Fruit fly (Drosophila melanogaster) whole organism, embryonic: Measurements from ENCODE around the gene CG7519.

Experiments
- CG11093 ChIP-seq: fragments of 200-800 bp; sonication (Bioruptor generic); IDR thresholded peaks from 3 replicates; pipeline ENCODE4 v1.3.6; 2022; ENCODE audit warnings: missing biosample characterization, missing genetic modification characterization
- CG12299 ChIP-seq: fragments of 200-800 bp; sonication (Bioruptor generic); optimal IDR thresholded peaks from 2 replicates; lab custom pipeline; 2018; ENCODE audit warnings: missing biosample characterization, mild to moderate bottlenecking, missing genetic modification characterization
- CG1602 ChIP-seq: fragments of 200-800 bp; sonication (Bioruptor generic); optimal IDR thresholded peaks from 3 replicates; lab custom pipeline; 2016; ENCODE audit warnings: missing biosample characterization, missing genetic modification characterization
- CG18599 ChIP-seq: fragments of 200-800 bp; sonication (Bioruptor generic); optimal IDR thresholded peaks from 3 replicates; lab custom pipeline; 2017; ENCODE audit warnings: missing biosample characterization, missing genetic modification characterization, mild to moderate bottlenecking, moderate library complexity, missing genetic modification reagents
- CG2889 ChIP-seq: fragments of 200-800 bp; sonication (Bioruptor generic); IDR thresholded peaks from 3 replicates; pipeline ENCODE4 v1.3.6; 2022; ENCODE audit warnings: missing biosample characterization, missing genetic modification characterization
- CG3065 ChIP-seq: fragments of 200-800 bp; sonication (Bioruptor generic); optimal IDR thresholded peaks from 2 replicates; lab custom pipeline; 2016; ENCODE audit warnings: missing biosample characterization, missing genetic modification characterization
- CG3163 ChIP-seq: fragments of 200-800 bp; sonication (Bioruptor generic); optimal IDR thresholded peaks from 3 replicates; lab custom pipeline; 2016; ENCODE audit warnings: missing biosample characterization, missing genetic modification characterization
- CG32532 ChIP-seq: fragments of 200-800 bp; sonication (Bioruptor generic); IDR thresholded peaks from 2 replicates; pipeline ENCODE4 v1.3.6; 2022; ENCODE audit warnings: missing biosample characterization, missing genetic modification characterization
- CG3281 ChIP-seq: fragments of 200-800 bp; sonication (Bioruptor generic); optimal IDR thresholded peaks from 3 replicates; lab custom pipeline; 2017; ENCODE audit warnings: missing biosample characterization, mild to moderate bottlenecking, missing genetic modification characterization
- CG3726 ChIP-seq: fragments of 200-800 bp; sonication (Bioruptor generic); IDR thresholded peaks from 3 replicates; pipeline ENCODE4, ENCODE4 v1.3.6; 2022; ENCODE audit warnings: missing biosample characterization, missing genetic modification characterization
- CG4730 ChIP-seq: fragments of 200-800 bp; sonication (Bioruptor generic); IDR thresholded peaks from 2 replicates; pipeline ENCODE4 v1.3.6; 2022; ENCODE audit warnings: missing biosample characterization, missing genetic modification characterization
- CG6175 ChIP-seq: fragments of 200-800 bp; sonication (Bioruptor generic); IDR thresholded peaks from 3 replicates; pipeline ENCODE4 v1.3.6; 2022; ENCODE audit warnings: missing biosample characterization, missing genetic modification characterization
- D19B ChIP-seq: fragments of 200-800 bp; sonication (Bioruptor generic); optimal IDR thresholded peaks from 2 replicates; lab custom pipeline; 2017; ENCODE audit warnings: missing biosample characterization, mild to moderate bottlenecking, missing genetic modification characterization
- Dip2 ChIP-seq: fragments of 200-800 bp; sonication (Bioruptor generic); IDR thresholded peaks from 2 replicates; pipeline ENCODE4 v1.3.6; 2022; ENCODE audit warnings: missing biosample characterization, missing genetic modification characterization
- Ets65A ChIP-seq: fragments of 200-800 bp; sonication (Bioruptor generic); peaks from one replicate; lab custom pipeline; 2016; ENCODE audit warnings: missing biosample characterization, missing genetic modification characterization
- Fer2 ChIP-seq: fragments of 200-800 bp; sonication (Bioruptor generic); optimal IDR thresholded peaks from 2 replicates; lab custom pipeline; 2018; ENCODE audit warnings: missing biosample characterization, mild to moderate bottlenecking, missing genetic modification characterization, moderate library complexity
- HLH54F ChIP-seq: fragments of 200-800 bp; sonication (Bioruptor generic); optimal IDR thresholded peaks from 3 replicates; lab custom pipeline; 2016; ENCODE audit warnings: missing biosample characterization, missing genetic modification characterization
- Hmr ChIP-seq: fragments of 200-800 bp; sonication (Bioruptor generic); optimal IDR thresholded peaks from 3 replicates; lab custom pipeline; 2017; ENCODE audit warnings: mild to moderate bottlenecking, missing biosample characterization, missing genetic modification reagents, missing genetic modification characterization
- Max ChIP-seq: fragments of 200-800 bp; sonication (Bioruptor generic); optimal IDR thresholded peaks from 2 replicates; lab custom pipeline; 2016; ENCODE audit warnings: missing biosample characterization, mild to moderate bottlenecking, missing genetic modification characterization
- Myb ChIP-seq: fragments of 200-800 bp; sonication (Bioruptor generic); optimal IDR thresholded peaks from 2 replicates; lab custom pipeline; 2016; ENCODE audit warnings: missing biosample characterization, missing genetic modification characterization
- Neu2 ChIP-seq: fragments of 200-800 bp; sonication (Bioruptor generic); optimal IDR thresholded peaks from 3 replicates; lab custom pipeline; 2016; ENCODE audit warnings: missing biosample characterization, missing genetic modification characterization, borderline replicate concordance
- Nf-YB ChIP-seq: fragments of 200-800 bp; sonication (Bioruptor generic); optimal IDR thresholded peaks from 3 replicates; lab custom pipeline; 2019; ENCODE audit warnings: missing biosample characterization, mild to moderate bottlenecking, missing genetic modification characterization, moderate library complexity
- Nf-YC ChIP-seq: fragments of 200-800 bp; optimal IDR thresholded peaks from 3 replicates; lab custom pipeline; 2019; ENCODE audit warnings: missing biosample characterization, mild to moderate bottlenecking, missing genetic modification characterization, moderate library complexity
- Oli ChIP-seq: fragments of 200-800 bp; sonication (Bioruptor generic); optimal IDR thresholded peaks from 2 replicates; lab custom pipeline; 2018; ENCODE audit warnings: missing biosample characterization, mild to moderate bottlenecking, missing genetic modification characterization, moderate library complexity
- Ssrp ChIP-seq: fragments of 200-800 bp; sonication (Bioruptor generic); optimal IDR thresholded peaks from 2 replicates; lab custom pipeline; 2018; ENCODE audit warnings: missing biosample characterization, mild to moderate bottlenecking, missing genetic modification characterization, moderate library complexity
- Usf ChIP-seq: fragments of 200-800 bp; sonication (Bioruptor generic); optimal IDR thresholded peaks from 2 replicates; lab custom pipeline; 2017; ENCODE audit warnings: missing genotype, missing biosample characterization, missing genetic modification characterization
- abd-A ChIP-seq: fragments of 200-800 bp; sonication (Bioruptor generic); optimal IDR thresholded peaks from 3 replicates; lab custom pipeline; 2019; ENCODE audit warnings: missing biosample characterization, mild to moderate bottlenecking, missing genetic modification characterization, moderate library complexity
- amos ChIP-seq: fragments of 200-800 bp; sonication (Bioruptor generic); IDR thresholded peaks from 2 replicates; pipeline ENCODE4 v1.3.6; 2022; ENCODE audit warnings: missing biosample characterization, missing genetic modification characterization; ENCODE audit not compliant: partially characterized antibody
- bcd ChIP-seq: fragments of 200-800 bp; sonication (Bioruptor generic); optimal IDR thresholded peaks from 2 replicates; lab custom pipeline; 2017; ENCODE audit warnings: missing biosample characterization, mild to moderate bottlenecking, missing genetic modification characterization
- br ChIP-seq: fragments of >200 bp; optimal IDR thresholded peaks from 2 replicates; lab custom pipeline; 2017
- btn ChIP-seq: fragments of 200-800 bp; sonication (Bioruptor generic); optimal IDR thresholded peaks from 2 replicates; lab custom pipeline; 2016; ENCODE audit warnings: missing biosample characterization, missing genetic modification characterization
- cad ChIP-seq: fragments of >200 bp; optimal IDR thresholded peaks from 2 replicates; lab custom pipeline; 2017; ENCODE audit warnings: missing biosample characterization, missing genetic modification characterization
- cg ChIP-seq: fragments of 200-800 bp; sonication (Bioruptor generic); optimal IDR thresholded peaks from 3 replicates; lab custom pipeline; 2019; ENCODE audit warnings: missing biosample characterization, mild to moderate bottlenecking, missing genetic modification characterization, moderate library complexity
- chm ChIP-seq: fragments of 200-800 bp; sonication (Bioruptor generic); IDR thresholded peaks from 2 replicates; pipeline ENCODE4 v1.3.6; 2022; ENCODE audit warnings: missing biosample characterization, missing genetic modification characterization
- dati ChIP-seq: fragments of 200-800 bp; sonication (Bioruptor generic); IDR thresholded peaks from 2 replicates; pipeline ENCODE4 v1.3.6; 2022; ENCODE audit warnings: missing biosample characterization, missing genetic modification characterization
- dmrt99B ChIP-seq: fragments of 200-800 bp; sonication (Bioruptor generic); optimal IDR thresholded peaks from 2 replicates; lab custom pipeline; 2018; ENCODE audit warnings: missing biosample characterization, mild to moderate bottlenecking, missing genetic modification characterization, moderate library complexity
- emc ChIP-seq: fragments of 200-800 bp; sonication (Bioruptor generic); optimal IDR thresholded peaks from 2 replicates; lab custom pipeline; 2016; ENCODE audit warnings: missing biosample characterization, missing genetic modification characterization
- ewg ChIP-seq: fragments of 200-800 bp; sonication (Bioruptor generic); optimal IDR thresholded peaks from 3 replicates; lab custom pipeline; 2017; ENCODE audit warnings: mild to moderate bottlenecking, missing biosample characterization, missing genetic modification reagents, missing genetic modification characterization
- fd102C ChIP-seq: fragments of 200-800 bp; sonication (Bioruptor generic); optimal IDR thresholded peaks from 2 replicates; lab custom pipeline; 2018; ENCODE audit warnings: missing biosample characterization, mild to moderate bottlenecking, missing genetic modification characterization, moderate library complexity
- fu2 ChIP-seq: fragments of 200-800 bp; sonication (Bioruptor generic); optimal IDR thresholded peaks from 2 replicates; lab custom pipeline; 2016; ENCODE audit warnings: missing biosample characterization, missing genetic modification characterization
- gro ChIP-seq: fragments of 200-800 bp; sonication (Bioruptor generic); optimal IDR thresholded peaks from 2 replicates; lab custom pipeline; 2016; ENCODE audit warnings: missing biosample characterization, missing genetic modification characterization
- kah ChIP-seq: fragments of 200-800 bp; sonication (Bioruptor generic); optimal IDR thresholded peaks from 2 replicates; lab custom pipeline; 2018; ENCODE audit warnings: missing biosample characterization, mild to moderate bottlenecking, missing genetic modification characterization
- kni ChIP-seq: fragments of 200-800 bp; sonication (Bioruptor generic); optimal IDR thresholded peaks from 3 replicates; lab custom pipeline; 2017; ENCODE audit warnings: mild to moderate bottlenecking, missing biosample characterization, missing genetic modification reagents, missing genetic modification characterization
- nau ChIP-seq: fragments of 200-800 bp; sonication (Bioruptor generic); optimal IDR thresholded peaks from 3 replicates; lab custom pipeline; 2017; ENCODE audit warnings: missing biosample characterization, mild to moderate bottlenecking, missing genetic modification characterization, missing genetic modification reagents
- oc ChIP-seq: fragments of 200-800 bp; sonication (Bioruptor generic); optimal IDR thresholded peaks from 2 replicates; lab custom pipeline; 2018; ENCODE audit warnings: missing biosample characterization, mild to moderate bottlenecking, missing genetic modification characterization, moderate library complexity
- pita ChIP-seq: fragments of 200-800 bp; sonication (Bioruptor generic); optimal IDR thresholded peaks from 2 replicates; lab custom pipeline; 2017; ENCODE audit warnings: missing biosample characterization, mild to moderate bottlenecking, missing genetic modification characterization
- salm ChIP-seq: fragments of 200-800 bp; sonication (Bioruptor generic); optimal IDR thresholded peaks from 2 replicates; lab custom pipeline; 2018; ENCODE audit warnings: missing biosample characterization, mild to moderate bottlenecking, missing genetic modification characterization
- sens-2 ChIP-seq: fragments of 200-800 bp; sonication (Bioruptor generic); IDR thresholded peaks from 2 replicates; pipeline ENCODE4 v1.3.6; 2022; ENCODE audit warnings: missing biosample characterization, missing genetic modification characterization
- slbo ChIP-seq: fragments of 200-800 bp; sonication (Bioruptor generic); IDR thresholded peaks from 2 replicates; pipeline ENCODE4 v1.3.6; 2022; ENCODE audit warnings: missing biosample characterization, missing genetic modification characterization
- sr ChIP-seq: fragments of 200-800 bp; sonication (Bioruptor generic); IDR thresholded peaks from 3 replicates; pipeline ENCODE4 v1.3.6; 2022; ENCODE audit warnings: missing biosample characterization, missing genetic modification characterization
- tll ChIP-seq, 2 experiments: fragments of 200-800 bp in 1 of 2; fragments of >200 bp in 1 of 2; sonication (Bioruptor generic) in 1 of 2; optimal IDR thresholded peaks; 2 replicates each; lab custom pipeline; 2017 to 2019; ENCODE audit warnings: missing biosample characterization in 2 of 2, missing genetic modification characterization in 2 of 2, mild to moderate bottlenecking in 1 of 2, moderate library complexity in 1 of 2
- zen2 ChIP-seq: fragments of 200-800 bp; sonication (Bioruptor generic); IDR thresholded peaks from 3 replicates; pipeline ENCODE4 v1.3.6; 2022; ENCODE audit warnings: missing biosample characterization, missing genetic modification characterization; ENCODE audit not compliant: partially characterized antibody

The CG7519 gene

dm6 chr3L:21445704-21446103 lies 47.2 kb upstream of the CG7519 start, which contains the start of gene Syx7 (continued):
- TF ChIP-seq Dip2 (GFP tag; lab: Robert Waterston, UW) = no peak
- TF ChIP-seq Myb (GFP tag; lab: Kevin White, UChicago) = peak; percentile 71
- no peak for TF ChIP-seq CG11093 (GFP tag; lab: Robert Waterston, UW)
- TF ChIP-seq cad (GFP tag; lab: Kevin White, UChicago) = no peak
- TF ChIP-seq Hmr (GFP tag; lab: Kevin White, UChicago) = no peak
- no peak for TF ChIP-seq CG18599 (GFP tag; lab: Kevin White, UChicago)
- TF ChIP-seq oc (tag; lab: Kevin White, UChicago) = no peak
- TF ChIP-seq salm (tag; lab: Kevin White, UChicago) = no peak
- peak; percentile 22 for TF ChIP-seq fu2 (GFP tag; lab: Kevin White, UChicago)
- TF ChIP-seq CG3065 (GFP tag; lab: Kevin White, UChicago) = no peak
- TF ChIP-seq tll (GFP tag; optimal IDR thresholded peaks at IDR 0.05; lab: Kevin White, UChicago) = no peak
- TF ChIP-seq amos (GFP tag; lab: Robert Waterston, UW) = peak; percentile 71
- no peak for TF ChIP-seq nau (GFP tag; lab: Kevin White, UChicago)
- no peak for TF ChIP-seq CG2889 (GFP tag; lab: Robert Waterston, UW)
- TF ChIP-seq HLH54F = peak; percentile 26
- TF ChIP-seq CG32532 (GFP tag; lab: Robert Waterston, UW) = no peak
- TF ChIP-seq Ets65A (GFP tag; lab: Kevin White, UChicago) = peak; percentile 64
- no peak for TF ChIP-seq CG1602 (GFP tag; lab: Kevin White, UChicago)
- TF ChIP-seq cg (GFP tag; lab: Kevin White, UChicago) = no peak
- no peak for TF ChIP-seq emc
- no peak for TF ChIP-seq fd102C
- no peak for TF ChIP-seq Nf-YC
- no peak for TF ChIP-seq ewg
- peak; percentile 50; the same call in 1 of the 2 replicates for TF ChIP-seq slbo (GFP tag; lab: Robert Waterston, UW)
- TF ChIP-seq pita = no peak
- TF ChIP-seq CG4730 = no peak
- TF ChIP-seq dati (GFP tag; lab: Robert Waterston, UW) = no peak
- TF ChIP-seq Usf (GFP tag; lab: Kevin White, UChicago) = no peak
- no peak for TF ChIP-seq CG3726 (GFP tag; lab: Robert Waterston, UW)
- TF ChIP-seq Oli (tag; lab: Kevin White, UChicago) = no peak
- TF ChIP-seq zen2 (GFP tag; lab: Robert Waterston, UW) = no peak
- TF ChIP-seq D19B (GFP tag; lab: Kevin White, UChicago) = no peak
- TF ChIP-seq Ssrp (tag; lab: Kevin White, UChicago) = no peak
- no peak for TF ChIP-seq CG6175 (GFP tag; lab: Robert Waterston, UW)
- TF ChIP-seq sens-2 = no peak
- no peak for TF ChIP-seq Fer2 (tag; lab: Kevin White, UChicago)
- no peak for TF ChIP-seq Max
- TF ChIP-seq abd-A = no peak
- TF ChIP-seq sr (GFP tag; lab: Robert Waterston, UW) = no peak
- TF ChIP-seq kni (GFP tag; lab: Kevin White, UChicago) = no peak
- peak; percentile 6 for TF ChIP-seq CG3163 (GFP tag; lab: Kevin White, UChicago)
- no peak for TF ChIP-seq dmrt99B (tag; lab: Kevin White, UChicago)
- TF ChIP-seq br (lab: Kevin White, UChicago) = no peak
- no peak for TF ChIP-seq CG12299
- TF ChIP-seq kah = no peak
- no peak for TF ChIP-seq btn
- peak; percentile 17 for TF ChIP-seq Nf-YB (GFP tag; lab: Kevin White, UChicago)
- peak; percentile 62 for TF ChIP-seq gro
- TF ChIP-seq chm = no peak
- TF ChIP-seq bcd (GFP tag; lab: Kevin White, UChicago) = no peak
- no peak for TF ChIP-seq CG3281 (GFP tag; lab: Kevin White, UChicago)
- no peak for TF ChIP-seq Neu2 (GFP tag; lab: Kevin White, UChicago)
